Fruit fly (Drosophila melanogaster) whole organism, adult: Measurements from ENCODE around the gene CG31898.

Source experiments
- CG11617 ChIP-seq: fragments of 200-800 bp; sonication (Bioruptor generic); optimal IDR thresholded peaks from 2 replicates; lab custom pipeline; 2017; ENCODE audit warnings: mild to moderate bottlenecking, missing biosample characterization, missing genetic modification reagents, missing genetic modification characterization
- CG12768 ChIP-seq: fragments of 200-800 bp; sonication (Bioruptor generic); optimal IDR thresholded peaks from 2 replicates; lab custom pipeline; 2017; ENCODE audit warnings: missing biosample characterization, missing genetic modification characterization, mild to moderate bottlenecking, moderate library complexity, missing genetic modification reagents
- CG14711 ChIP-seq: fragments of 200-800 bp; sonication (Bioruptor generic); optimal IDR thresholded peaks from 2 replicates; lab custom pipeline; 2018; ENCODE audit warnings: missing biosample characterization, mild to moderate bottlenecking, missing genetic modification characterization, moderate library complexity
- CG1620 ChIP-seq: fragments of 200-800 bp; sonication (Bioruptor generic); optimal IDR thresholded peaks from 2 replicates; lab custom pipeline; 2016; ENCODE audit warnings: missing biosample characterization, missing genetic modification characterization
- CG33017 ChIP-seq: fragments of 200-800 bp; sonication (Bioruptor generic); optimal IDR thresholded peaks from 2 replicates; lab custom pipeline; 2018; ENCODE audit warnings: missing biosample characterization, mild to moderate bottlenecking, missing genetic modification characterization, moderate library complexity
- CG5204 ChIP-seq: fragments of 200-800 bp; sonication (Bioruptor generic); optimal IDR thresholded peaks from 2 replicates; lab custom pipeline; 2016; ENCODE audit warnings: missing biosample characterization, missing genetic modification characterization
- CG7045 ChIP-seq: fragments of 200-800 bp; sonication (Bioruptor generic); optimal IDR thresholded peaks from 2 replicates; lab custom pipeline; 2017; ENCODE audit warnings: missing biosample characterization, mild to moderate bottlenecking, missing genetic modification characterization
- CG7101 ChIP-seq: fragments of 200-800 bp; sonication (Bioruptor generic); optimal IDR thresholded peaks from 2 replicates; lab custom pipeline; 2018; ENCODE audit warnings: missing biosample characterization, mild to moderate bottlenecking, missing genetic modification characterization, moderate library complexity
- Clk ChIP-seq: fragments of 200-800 bp; sonication (Bioruptor generic); optimal IDR thresholded peaks from 2 replicates; lab custom pipeline; 2017; ENCODE audit warnings: missing biosample characterization, missing genetic modification characterization
- Crg-1 ChIP-seq: fragments of 200-800 bp; sonication (Bioruptor generic); optimal IDR thresholded peaks from 2 replicates; lab custom pipeline; 2016; ENCODE audit warnings: missing biosample characterization, missing genetic modification characterization
- Hr96 ChIP-seq: fragments of 200-800 bp; sonication (Bioruptor generic); optimal IDR thresholded peaks from 2 replicates; lab custom pipeline; 2016; ENCODE audit warnings: missing biosample characterization, missing genetic modification characterization
- Mnt ChIP-seq: fragments of 200-800 bp; sonication (Bioruptor generic); optimal IDR thresholded peaks from 2 replicates; lab custom pipeline; 2016; ENCODE audit warnings: missing biosample characterization, mild to moderate bottlenecking, missing genetic modification characterization
- bab1 ChIP-seq: fragments of 200-800 bp; sonication (Bioruptor generic); optimal IDR thresholded peaks from 3 replicates; lab custom pipeline; 2019; ENCODE audit warnings: missing biosample characterization, mild to moderate bottlenecking, missing genetic modification characterization, moderate library complexity
- cic ChIP-seq: fragments of 200-800 bp; sonication (Bioruptor generic); optimal IDR thresholded peaks from 2 replicates; lab custom pipeline; 2017; ENCODE audit warnings: missing biosample characterization, mild to moderate bottlenecking, missing genetic modification characterization, moderate library complexity
- cnc ChIP-seq, 2 experiments: fragments of >200 bp; optimal IDR thresholded peaks; 2 replicates each; lab custom pipeline; 2017
- kay ChIP-seq: fragments of 200-800 bp; sonication (Bioruptor generic); peaks from one replicate; lab custom pipeline; 2016; ENCODE audit warnings: missing biosample characterization, missing genetic modification characterization, borderline replicate concordance
- ovo ChIP-seq: fragments of 200-800 bp; sonication (Bioruptor generic); optimal IDR thresholded peaks from 2 replicates; lab custom pipeline; 2016; ENCODE audit warnings: missing biosample characterization, missing genetic modification characterization
- pad ChIP-seq: fragments of 200-800 bp; sonication (Bioruptor generic); optimal IDR thresholded peaks from 3 replicates; lab custom pipeline; 2017; ENCODE audit warnings: missing biosample characterization, missing genetic modification characterization, mild to moderate bottlenecking, moderate library complexity, missing genetic modification reagents
- tj ChIP-seq: fragments of 200-800 bp; sonication (Bioruptor generic); optimal IDR thresholded peaks from 3 replicates; lab custom pipeline; 2017; ENCODE audit warnings: missing biosample characterization, mild to moderate bottlenecking, missing genetic modification characterization, moderate library complexity
- toe ChIP-seq: fragments of 200-800 bp; sonication (Bioruptor generic); optimal IDR thresholded peaks from 2 replicates; lab custom pipeline; 2016; ENCODE audit warnings: missing biosample characterization, missing genetic modification characterization

CG31898 gene

dm6 chr2L:8362273-8362954 lies 37.8 kb upstream of the CG31898 start, which contains the start of gene CG7627:
CG7627 (minus strand) TSS chr2L:8362469.
- TF ChIP-seq toe (peak; percentile 69), CG12768 (GFP tag; lab: Kevin White, UChicago) (peak; percentile 73), bab1 (GFP tag; lab: Kevin White, UChicago) (peak; percentile 66), CG11617 (peak; percentile 81), CG7045 (GFP tag; lab: Kevin White, UChicago) (peak; percentile 69), cic (GFP tag; lab: Kevin White, UChicago) (peak; percentile 76), CG14711 (tag; lab: Kevin White, UChicago) (peak; percentile 60), CG33017 (tag; lab: Kevin White, UChicago) (peak; percentile 39), ovo (GFP tag; lab: Kevin White, UChicago) (peak; percentile 24), CG7101 (tag; lab: Kevin White, UChicago) (peak; percentile 79), Crg-1 (peak; percentile 62), Hr96 (GFP tag; lab: Kevin White, UChicago) (peak; percentile 85), tj (GFP tag; lab: Kevin White, UChicago) (no peak), CG1620 (GFP tag; lab: Kevin White, UChicago) (peak; percentile 64), cnc (optimal IDR thresholded peaks at IDR 0.05; lab: Kevin White, UChicago) (no peak), pad (peak; percentile 54), Mnt (GFP tag; lab: Kevin White, UChicago) (peak; percentile 82), CG5204 (peak; percentile 65), Clk (GFP tag; lab: Kevin White, UChicago) (peak; percentile 54), kay (GFP tag; lab: Kevin White, UChicago) (peak; percentile 72)

- no peak for TF ChIP-seq cic (GFP tag; lab: Kevin White, UChicago)
- TF ChIP-seq kay (GFP tag; lab: Kevin White, UChicago): no peak
- TF ChIP-seq CG5204: no peak
- no peak for TF ChIP-seq Crg-1
- TF ChIP-seq Hr96 (GFP tag; lab: Kevin White, UChicago): no peak
- no peak for TF ChIP-seq CG7045 (GFP tag; lab: Kevin White, UChicago)
- peak; percentile 6 for TF ChIP-seq pad
- TF ChIP-seq CG11617: peak; percentile 48
- TF ChIP-seq cnc (optimal IDR thresholded peaks at IDR 0.05; lab: Kevin White, UChicago): no peak
- TF ChIP-seq tj (GFP tag; lab: Kevin White, UChicago): no peak
Measured at dm6 chr2L:8362955-8363285, 37.3 kb upstream of the CG31898 start.

DNA sequence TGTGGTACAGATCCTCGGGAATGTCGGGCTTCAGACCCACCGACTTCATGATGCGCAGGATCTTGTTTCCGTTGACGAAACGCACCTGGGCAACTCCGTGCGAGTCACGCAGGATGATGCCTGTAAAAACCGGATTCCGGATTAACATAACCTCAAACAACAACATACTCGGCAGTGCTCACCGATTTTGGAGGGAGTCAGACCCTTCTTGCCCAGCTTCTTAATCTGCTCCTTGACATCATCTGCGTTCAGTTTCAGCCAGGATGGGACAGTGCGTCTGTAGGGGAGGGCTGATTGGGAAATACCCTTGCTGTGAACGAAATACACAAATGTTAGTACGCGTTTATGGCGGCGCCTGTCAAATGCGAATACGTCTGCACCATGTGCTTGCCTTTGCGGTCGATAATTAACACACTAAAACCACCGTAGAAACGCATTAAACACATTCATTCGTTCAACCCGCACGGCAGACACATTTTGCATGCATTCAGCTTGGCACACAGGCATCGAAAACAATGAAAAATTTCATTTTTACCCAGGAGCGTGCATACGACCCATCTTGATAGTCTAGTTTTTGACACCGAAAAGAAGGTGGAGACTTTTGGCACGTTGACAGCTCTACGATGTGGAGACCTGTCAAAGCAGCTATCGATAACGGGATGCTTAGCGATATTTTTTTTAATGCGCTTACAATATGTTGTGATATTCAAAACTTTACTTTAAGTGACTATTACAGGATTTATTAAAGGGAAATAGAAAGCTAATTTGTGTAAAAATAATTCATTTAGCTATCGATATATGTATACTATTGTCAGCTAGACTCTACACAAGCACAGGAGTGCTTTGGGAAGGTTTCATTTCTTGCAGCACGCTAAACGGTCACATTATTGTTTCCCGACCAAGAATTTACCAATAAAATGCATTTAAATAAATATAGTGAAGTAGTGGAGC lies 35.9 kb upstream of the CG31898 start, which contains the start of the genes RpS13 and CSN8:
RpS13 (minus strand) TSS at position 657 of the 951 bp plus-strand sequence.
CSN8 (plus strand) TSS at position 850 of the 951 bp plus-strand sequence.
- TF ChIP-seq cnc (optimal IDR thresholded peaks at IDR 0.05; lab: Kevin White, UChicago) (no peak), CG33017 (tag; lab: Kevin White, UChicago) (no peak), CG12768 (GFP tag; lab: Kevin White, UChicago) (no peak), Crg-1 (no peak), tj (GFP tag; lab: Kevin White, UChicago) (no peak), Mnt (GFP tag; lab: Kevin White, UChicago) (peak; percentile 96), Hr96 (GFP tag; lab: Kevin White, UChicago) (peak; percentile 19), CG7101 (tag; lab: Kevin White, UChicago) (peak; percentile 46), kay (GFP tag; lab: Kevin White, UChicago) (no peak), pad (peak; percentile 37), bab1 (GFP tag; lab: Kevin White, UChicago) (peak; percentile 51), cic (GFP tag; lab: Kevin White, UChicago) (peak; percentile 37), CG14711 (tag; lab: Kevin White, UChicago) (peak; percentile 72), CG11617 (peak; percentile 46), CG1620 (GFP tag; lab: Kevin White, UChicago) (peak; percentile 28), Clk (GFP tag; lab: Kevin White, UChicago) (no peak), CG5204 (no peak), CG7045 (GFP tag; lab: Kevin White, UChicago) (no peak), toe (peak; percentile 54), ovo (GFP tag; lab: Kevin White, UChicago) (no peak)

DNA sequence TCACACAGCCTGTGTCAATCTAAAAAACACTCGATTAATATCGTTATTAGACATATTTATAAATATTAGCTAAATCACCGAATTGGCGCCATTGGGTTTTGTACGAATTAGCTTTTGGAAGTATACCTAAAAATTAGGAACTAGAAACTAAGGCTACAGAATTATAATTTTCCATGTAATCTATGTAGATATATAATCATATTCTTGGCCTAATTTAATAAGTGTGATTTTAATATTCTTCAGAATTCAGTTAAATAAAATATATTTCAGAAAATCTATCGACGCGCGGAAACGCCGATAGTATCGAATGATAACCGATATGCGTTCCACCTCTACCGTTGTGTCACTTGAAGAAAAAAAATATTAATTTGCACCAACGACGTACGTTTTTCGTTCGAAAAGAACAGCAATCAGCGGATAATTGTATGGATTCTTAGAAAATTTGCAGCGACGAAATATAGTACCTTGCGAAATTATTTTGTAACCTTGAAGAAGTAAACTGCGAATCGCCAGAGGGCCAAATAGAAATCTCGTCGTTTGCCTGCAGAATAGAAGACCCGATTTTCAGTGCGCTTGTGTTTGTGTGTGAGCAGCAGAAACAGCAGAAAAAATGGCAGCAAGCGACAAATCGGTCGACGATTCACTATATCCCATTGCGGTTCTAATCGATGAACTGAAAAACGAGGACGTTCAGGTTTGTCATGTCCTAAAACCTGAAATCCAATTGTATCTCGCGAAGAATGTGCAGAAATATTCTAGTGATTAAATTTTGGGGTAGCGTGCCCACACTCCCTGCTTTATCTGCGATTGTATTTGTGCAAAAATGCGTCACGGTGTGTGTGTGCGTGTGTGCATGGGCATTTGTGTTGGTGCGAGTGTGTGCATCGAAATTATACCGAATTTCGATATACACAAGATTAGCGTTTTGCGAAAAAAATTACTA lies 34.2 kb upstream of the CG31898 start, which contains the start of gene Pp2A-29B:
Pp2A-29B (plus strand) TSS at position 338 of the 943 bp plus-strand sequence.
- peak; percentile 66 for TF ChIP-seq kay (GFP tag; lab: Kevin White, UChicago)
- no peak for TF ChIP-seq CG12768 (GFP tag; lab: Kevin White, UChicago)
- peak; percentile 37 for TF ChIP-seq CG11617
- TF ChIP-seq CG5204: no peak
- TF ChIP-seq ovo (GFP tag; lab: Kevin White, UChicago): peak; percentile 58
- no peak for TF ChIP-seq cnc (optimal IDR thresholded peaks at IDR 0.05; lab: Kevin White, UChicago)
- peak; percentile 86 for TF ChIP-seq toe
- peak; percentile 45 for TF ChIP-seq Mnt (GFP tag; lab: Kevin White, UChicago)
- peak; percentile 25 for TF ChIP-seq CG33017 (tag; lab: Kevin White, UChicago)
- peak; percentile 10 for TF ChIP-seq CG14711 (tag; lab: Kevin White, UChicago)
- TF ChIP-seq tj (GFP tag; lab: Kevin White, UChicago): peak; percentile 34
- peak; percentile 45 for TF ChIP-seq CG7101 (tag; lab: Kevin White, UChicago)
- TF ChIP-seq Hr96 (GFP tag; lab: Kevin White, UChicago): peak; percentile 45
- TF ChIP-seq bab1 (GFP tag; lab: Kevin White, UChicago): no peak
- TF ChIP-seq Clk (GFP tag; lab: Kevin White, UChicago): no peak
- TF ChIP-seq CG1620 (GFP tag; lab: Kevin White, UChicago): peak; percentile 60
- TF ChIP-seq Crg-1: peak; percentile 72
- TF ChIP-seq CG7045 (GFP tag; lab: Kevin White, UChicago): no peak
- TF ChIP-seq cic (GFP tag; lab: Kevin White, UChicago): peak; percentile 70
- TF ChIP-seq pad: peak; percentile 27
